Fruit fly (Drosophila melanogaster): ENCODE results near the gene CG42537.

DNA sequence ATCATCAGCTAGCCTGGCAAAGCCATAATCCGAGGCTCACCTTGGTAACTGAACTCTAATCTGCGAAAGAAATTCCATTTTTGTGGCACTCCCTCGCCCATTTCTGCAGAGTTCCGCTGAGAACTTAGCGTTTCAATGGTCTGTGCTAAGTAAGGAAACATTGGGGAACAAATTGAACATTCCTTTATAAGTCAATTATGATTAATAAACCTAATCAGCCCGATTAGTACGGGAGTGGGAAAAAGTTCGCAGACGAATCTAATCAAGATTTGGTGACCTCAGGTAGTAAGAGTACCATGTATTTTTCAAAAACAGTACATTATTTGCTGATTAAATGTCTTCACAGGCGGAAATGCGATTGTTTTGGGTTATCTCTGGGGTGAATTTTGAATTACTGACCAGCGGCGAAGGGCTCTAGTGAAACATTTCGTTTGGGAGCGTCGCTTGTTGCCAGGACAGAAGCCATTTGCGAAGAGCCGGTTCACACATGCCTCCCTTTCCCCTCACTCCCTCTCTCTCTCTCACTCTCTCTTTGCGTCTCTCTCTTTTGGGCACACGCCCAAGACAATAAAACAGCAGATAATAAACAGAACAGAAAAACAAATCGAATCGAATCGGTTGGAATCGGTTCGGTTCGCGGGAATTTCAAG, 25.1 kb downstream of the CG42537 start:
- no peak for TF ChIP-seq CG8478 (optimal IDR thresholded peaks at IDR 0.05)
- TF ChIP-seq CTCF (optimal IDR thresholded peaks at IDR 0.05), result no peak

Measured in S2 (cell line).